Worm (Caenorhabditis elegans): ENCODE results near the gene gpdh-2.

The gpdh-2 gene

DNA sequence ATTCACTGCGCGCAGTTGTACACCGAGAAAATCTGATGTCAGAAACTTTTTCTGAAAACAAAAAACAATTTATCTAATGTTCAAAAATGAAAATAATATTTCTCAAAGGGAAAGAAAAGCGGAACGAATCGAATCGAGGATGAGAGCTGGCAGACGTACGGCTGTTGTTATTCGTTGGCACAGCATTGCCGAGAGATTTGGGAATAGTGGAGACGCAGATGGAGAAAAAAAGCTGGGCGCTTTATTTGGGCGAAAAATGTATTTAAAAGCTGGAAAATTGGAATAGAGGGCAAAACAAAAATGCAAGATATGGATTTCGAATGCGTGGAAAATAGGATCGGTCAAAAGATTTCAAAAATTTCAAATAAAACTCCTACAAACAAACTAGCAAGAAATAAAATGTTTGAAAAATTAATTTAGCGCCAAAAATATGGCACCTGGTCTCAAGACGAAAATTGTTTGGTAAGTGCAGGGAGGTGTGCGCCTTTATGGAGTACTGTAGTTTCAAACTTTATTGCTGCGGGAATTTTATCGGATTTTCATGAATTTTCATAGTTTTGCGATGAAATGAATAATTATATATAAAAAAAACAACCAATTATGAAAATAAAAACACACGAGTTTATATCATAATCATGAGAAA, at the start of gene gpdh-2:
Gene gpdh-2 (minus strand): TSS at position 51 of the 643 bp plus-strand sequence.
- TF ChIP-seq unc-62 (GFP tag; optimal IDR thresholded peaks at IDR 0.05): no peak

DNA sequence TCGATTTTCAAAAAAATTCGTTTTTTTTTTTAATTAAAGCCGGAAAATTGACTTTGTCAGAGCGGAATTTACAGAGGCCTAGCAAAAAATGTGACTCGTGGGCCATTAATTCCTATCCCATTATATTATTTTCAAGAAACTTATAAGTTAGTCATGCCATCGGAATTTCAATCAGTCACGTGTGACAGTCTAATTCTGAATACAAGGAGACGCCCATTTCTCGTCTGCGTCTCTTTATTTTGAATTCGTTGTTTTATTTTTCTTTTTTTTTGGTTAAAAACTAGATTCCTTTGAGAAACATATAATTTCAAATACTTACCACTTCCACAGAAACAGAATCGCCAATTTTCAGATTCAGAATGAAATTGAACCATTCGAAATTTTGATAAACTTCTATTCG, 49.8 kb upstream of the gpdh-2 start:
- no peak for TF ChIP-seq unc-62 (GFP tag; optimal IDR thresholded peaks at IDR 0.05)

DNA sequence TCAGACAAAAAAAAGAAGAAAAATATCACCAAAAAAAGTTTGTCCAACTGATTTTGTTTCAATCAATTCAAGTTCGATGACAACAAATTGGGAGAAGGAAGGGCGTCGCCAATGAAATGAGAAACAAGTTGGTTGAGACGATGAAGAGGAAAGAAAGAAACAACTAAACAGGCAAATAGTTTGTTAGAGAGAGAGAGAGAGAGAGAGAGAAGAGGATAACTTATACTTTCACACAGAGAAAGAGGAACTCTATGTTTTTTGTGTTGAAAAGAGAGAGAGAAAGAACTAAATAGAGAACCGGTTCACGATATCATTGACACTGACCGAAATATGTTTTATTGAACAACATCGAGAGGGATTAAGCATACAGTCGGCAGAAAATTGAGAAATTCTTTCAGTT, 48.6 kb upstream of the gpdh-2 start:
- TF ChIP-seq unc-62 (GFP tag; optimal IDR thresholded peaks at IDR 0.05): no peak

DNA sequence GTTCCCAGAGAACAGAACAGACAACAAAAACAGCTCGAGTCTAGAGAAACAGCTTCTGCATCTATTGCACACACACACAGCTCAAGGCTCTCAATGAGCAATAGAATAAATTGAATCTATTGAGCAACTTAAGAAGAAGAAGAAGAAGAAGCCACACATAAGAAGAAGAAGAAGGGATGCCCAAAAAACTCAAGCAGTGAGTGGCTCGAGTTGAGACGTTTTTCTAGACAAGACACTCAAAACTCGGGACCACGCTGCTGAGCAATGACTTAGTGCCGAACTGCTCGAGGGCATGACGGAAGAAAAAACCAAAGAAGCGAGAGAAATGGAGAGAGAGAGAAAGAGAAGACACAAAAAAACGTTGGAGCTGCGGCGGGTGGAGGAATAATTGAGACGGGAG, 46.3 kb upstream of the gpdh-2 start:
- TF ChIP-seq unc-62 (GFP tag; optimal IDR thresholded peaks at IDR 0.05): no peak

DNA sequence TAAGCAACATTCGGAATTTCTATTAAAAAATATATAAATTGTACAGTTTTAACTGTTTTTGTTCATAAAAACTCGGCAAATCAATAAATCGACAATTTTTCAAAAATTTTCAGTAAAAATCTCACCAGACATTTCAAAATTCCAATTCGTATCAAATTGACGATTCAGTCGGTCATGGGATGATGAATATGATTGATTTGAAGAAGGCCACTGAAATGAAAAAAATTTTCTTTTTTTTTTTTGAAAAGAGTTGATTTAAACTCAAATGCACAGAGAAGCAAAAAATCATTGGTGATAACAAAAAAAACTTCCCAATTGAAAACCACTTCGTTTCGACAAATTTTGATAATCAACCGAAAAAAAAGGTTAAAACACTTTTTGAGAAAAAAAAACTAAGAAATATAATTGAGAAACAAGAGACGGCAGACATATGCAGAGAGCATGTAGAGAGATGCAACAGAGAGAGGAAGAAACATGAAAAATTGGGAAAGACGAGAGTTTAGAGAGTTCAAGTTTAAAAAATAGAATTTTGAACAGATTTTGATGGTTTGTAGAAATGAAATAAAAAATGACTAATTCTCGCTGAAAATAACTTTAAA, 44.8 kb upstream of the gpdh-2 start:
- no peak for TF ChIP-seq unc-62 (GFP tag; optimal IDR thresholded peaks at IDR 0.05)

DNA sequence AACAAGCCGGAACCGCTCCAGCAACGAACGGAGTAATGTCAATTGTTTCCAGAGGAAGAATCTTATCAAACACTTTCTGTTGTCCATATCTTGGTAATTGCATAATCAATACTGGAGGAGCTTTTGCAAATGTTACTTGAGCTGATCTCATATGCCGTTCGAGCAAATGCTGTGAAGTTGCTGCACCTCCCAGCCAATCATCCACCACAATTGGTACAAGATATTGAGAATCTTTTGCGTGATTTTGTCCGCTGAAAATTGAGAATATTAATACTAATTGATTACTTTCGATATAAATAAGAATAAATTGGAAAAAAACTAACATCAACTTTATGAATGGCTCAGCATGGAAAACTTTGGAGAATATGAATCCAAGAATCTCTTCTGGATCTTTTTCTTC, 40.7 kb upstream of the gpdh-2 start:
- no peak for TF ChIP-seq unc-62 (GFP tag; optimal IDR thresholded peaks at IDR 0.05)

DNA sequence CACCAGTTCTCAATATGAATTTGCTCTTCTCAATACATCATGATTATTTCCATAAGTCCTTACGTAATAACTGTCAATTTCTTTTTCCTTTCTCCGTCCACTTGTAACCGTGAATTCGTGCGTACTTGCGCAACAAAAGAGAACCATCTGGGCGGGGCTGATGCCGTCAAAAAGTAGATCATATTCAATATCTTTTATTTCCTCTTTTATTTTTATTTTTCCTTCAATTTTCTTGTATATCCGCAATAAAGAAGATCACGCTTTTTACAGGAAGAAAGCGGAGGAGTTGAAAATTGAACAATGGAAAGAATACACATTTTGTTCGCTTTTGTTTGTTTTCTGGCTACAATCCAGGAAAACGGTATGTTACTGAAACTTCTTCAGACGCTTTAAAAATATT, 33.9 kb upstream of the gpdh-2 start, which contains the start of gene mam-7:
Gene mam-7 (plus strand): TSS at position 301 of the 400 bp plus-strand sequence.
- no peak for TF ChIP-seq unc-62 (GFP tag; optimal IDR thresholded peaks at IDR 0.05)

DNA sequence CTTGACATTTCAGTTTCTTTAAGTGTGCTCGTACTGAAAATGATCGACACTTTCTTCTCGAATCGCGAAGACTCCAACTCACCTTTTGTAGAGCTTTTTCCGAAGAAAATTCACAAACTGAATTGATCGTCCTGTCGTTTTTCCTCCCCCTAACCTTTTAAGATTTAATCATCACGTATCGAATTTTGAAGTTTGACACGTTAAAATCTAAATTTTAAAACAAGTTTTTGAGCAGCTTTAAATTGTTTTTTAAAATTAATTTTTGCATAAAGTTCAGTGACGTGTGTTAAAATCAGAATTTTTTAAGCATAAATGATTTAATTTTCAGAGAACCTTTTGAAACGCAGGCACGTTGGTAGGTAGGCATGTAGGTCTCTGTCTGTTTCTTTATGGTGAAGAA, 32.3 kb upstream of the gpdh-2 start, which contains the start of gene alg-4:
Gene alg-4 (minus strand): TSS at position 101 of the 400 bp plus-strand sequence.
- TF ChIP-seq unc-62 (GFP tag; optimal IDR thresholded peaks at IDR 0.05): no peak

DNA sequence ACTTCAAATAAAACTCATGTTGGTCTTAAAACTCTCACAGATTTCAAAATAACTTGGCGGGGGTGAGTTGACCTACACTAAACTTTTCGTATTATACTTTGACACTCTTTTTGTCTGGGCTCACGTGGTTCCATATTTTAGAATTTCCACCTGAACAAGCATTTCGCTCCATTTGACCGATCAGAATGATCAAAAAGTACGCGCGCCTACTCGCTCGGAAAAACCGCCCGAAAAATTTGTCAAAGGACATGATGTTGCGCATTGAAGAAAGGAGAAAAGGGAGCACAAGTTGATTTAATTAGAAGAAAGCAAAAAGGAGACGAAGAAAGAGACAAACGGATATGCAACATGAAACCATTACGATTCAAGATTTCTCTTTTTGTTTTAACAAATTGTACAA, 27.3 kb upstream of the gpdh-2 start:
- no peak for TF ChIP-seq unc-62 (GFP tag; optimal IDR thresholded peaks at IDR 0.05)

DNA sequence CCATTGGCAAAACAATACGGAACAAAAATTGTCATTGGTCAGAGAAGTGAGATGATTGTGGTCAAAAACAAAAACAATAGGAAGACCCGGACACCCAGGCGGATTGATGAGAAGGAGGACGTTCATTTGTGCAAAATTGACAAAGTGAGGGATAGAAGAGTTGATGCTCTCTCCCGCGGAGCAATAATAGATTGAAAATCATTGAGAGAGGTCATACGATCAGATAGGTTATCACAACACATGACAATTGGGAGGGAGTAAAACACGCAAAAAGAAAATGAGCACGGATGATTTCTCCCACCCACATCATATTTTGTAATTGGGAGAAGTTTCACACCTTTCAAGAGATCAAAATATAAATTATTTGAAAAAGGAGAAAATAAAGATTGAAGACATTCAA, 26.6 kb upstream of the gpdh-2 start:
- TF ChIP-seq unc-62 (GFP tag; optimal IDR thresholded peaks at IDR 0.05): no peak

DNA sequence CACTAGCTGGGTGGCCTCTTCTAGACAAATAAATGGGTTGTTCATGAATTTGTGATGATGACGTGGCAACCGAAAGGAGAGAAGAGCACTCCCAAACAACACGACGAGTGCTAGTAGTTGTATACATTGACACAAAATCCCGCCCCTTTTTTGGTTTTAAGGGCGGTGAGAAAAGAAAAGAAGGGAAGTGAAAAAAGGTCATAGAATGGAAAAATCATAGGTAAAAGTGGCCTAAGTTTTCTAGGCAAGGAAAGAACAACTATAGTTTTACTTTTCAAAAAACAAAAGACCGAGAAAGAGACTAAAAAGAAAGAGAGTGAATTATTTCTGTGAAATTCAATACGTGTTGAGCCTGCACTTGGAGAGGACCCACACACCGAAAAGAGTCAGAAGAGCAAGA, 19.8 kb upstream of the gpdh-2 start, which contains the start of gene ZK757.2:
Gene ZK757.2 (minus strand): TSS at position 101 of the 400 bp plus-strand sequence.
- TF ChIP-seq unc-62 (GFP tag; optimal IDR thresholded peaks at IDR 0.05): no peak

DNA sequence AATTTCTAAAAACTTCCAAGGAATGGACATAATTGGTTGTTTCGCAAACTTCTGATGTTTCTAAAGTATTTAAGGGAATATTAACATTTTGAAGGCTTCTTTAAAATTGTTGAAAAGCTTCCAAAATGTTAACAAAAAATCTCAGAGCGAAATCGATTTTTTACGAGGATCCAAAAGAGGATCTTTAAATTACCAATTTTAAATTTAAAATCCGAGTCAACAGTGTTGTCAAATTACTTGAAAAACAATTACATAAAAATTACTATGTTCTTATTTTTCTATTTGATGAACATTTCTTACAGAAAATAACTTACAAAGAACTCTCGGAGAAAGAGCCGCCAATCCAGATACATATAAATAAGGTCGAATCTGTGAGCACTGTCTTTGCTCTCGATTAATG, 18.0 kb upstream of the gpdh-2 start, which contains the start of gene ZK757.10:
Gene ZK757.10 (plus strand): TSS at position 301 of the 400 bp plus-strand sequence.
- TF ChIP-seq unc-62 (GFP tag; optimal IDR thresholded peaks at IDR 0.05): no peak

DNA sequence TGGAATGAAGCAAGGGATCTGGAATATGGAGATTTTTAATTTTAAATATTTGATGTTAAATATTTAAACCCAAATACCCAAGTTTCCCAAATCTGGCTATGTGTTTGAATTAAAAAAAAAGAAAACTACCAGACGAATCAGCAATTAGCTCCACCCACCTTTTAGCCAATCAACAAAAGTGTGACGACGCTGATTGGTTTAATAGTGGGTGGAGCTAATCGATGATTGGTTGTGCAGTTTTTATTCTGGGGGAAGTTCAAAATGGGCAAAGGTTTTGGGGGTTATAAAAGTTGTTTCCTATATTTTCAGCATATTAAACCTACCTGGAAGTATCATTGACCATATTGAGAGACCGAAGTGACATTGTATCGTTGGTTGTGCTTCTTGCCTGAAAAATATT, 15.5 kb upstream of the gpdh-2 start:
- no peak for TF ChIP-seq unc-62 (GFP tag; optimal IDR thresholded peaks at IDR 0.05)

DNA sequence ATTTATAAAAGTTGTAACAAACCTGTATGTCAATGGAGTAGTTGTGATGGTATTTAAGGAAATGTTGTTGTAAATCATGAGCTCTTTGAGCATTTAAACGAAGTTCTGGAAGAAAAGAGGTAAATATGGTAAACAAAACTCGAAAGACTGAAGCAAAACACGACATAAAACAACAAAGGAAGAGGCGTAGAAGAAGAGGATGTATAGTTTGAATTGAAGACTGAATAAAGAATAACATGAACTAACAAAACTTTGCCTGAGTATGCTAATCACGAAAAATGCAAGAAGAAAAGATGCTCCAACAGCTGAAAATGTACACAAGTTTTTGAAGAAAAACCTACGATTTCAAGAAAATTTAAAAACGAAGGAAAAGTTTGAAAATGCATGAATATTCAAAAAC, 12.0 kb upstream of the gpdh-2 start, which contains the start of gene ZK757.1:
Gene ZK757.1 (minus strand): TSS at position 101 of the 400 bp plus-strand sequence.
- no peak for TF ChIP-seq unc-62 (GFP tag; optimal IDR thresholded peaks at IDR 0.05)

DNA sequence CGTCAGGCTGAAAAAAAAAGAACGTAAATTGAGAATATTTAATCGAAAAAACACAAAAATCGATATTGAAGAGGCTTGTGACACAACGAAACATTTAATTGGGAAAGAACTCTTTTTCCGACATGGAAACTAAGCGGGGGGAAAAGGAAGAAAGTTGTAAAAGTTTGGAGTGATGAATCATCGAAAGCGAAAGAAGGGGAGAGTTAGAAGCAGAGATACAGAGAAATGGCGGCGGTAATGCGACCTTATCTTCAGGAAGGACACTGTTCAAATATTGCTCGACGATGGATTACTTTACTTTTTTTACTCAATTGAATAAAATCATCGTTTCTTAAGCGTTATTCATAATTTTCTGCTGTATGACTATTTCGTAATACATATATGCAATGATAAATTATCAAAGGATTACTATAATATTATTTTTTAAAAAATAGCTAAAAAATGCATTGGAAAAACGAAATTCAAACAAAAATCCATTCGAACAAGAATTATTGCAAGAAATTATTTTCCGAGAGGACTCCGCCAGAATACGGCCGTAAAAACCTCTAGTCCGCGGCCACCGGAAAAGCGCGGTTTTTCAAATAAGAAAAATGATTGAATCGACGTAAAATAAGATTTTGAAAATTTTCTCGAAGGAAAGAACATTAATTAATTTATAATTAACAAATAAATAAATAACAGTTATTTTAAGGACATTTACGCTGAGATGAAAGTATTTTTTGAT, 9.0 kb upstream of the gpdh-2 start, which contains the start of gene dhhc-4:
Gene dhhc-4 (minus strand): TSS at position 13 of the 724 bp plus-strand sequence.
- TF ChIP-seq unc-62 (GFP tag; optimal IDR thresholded peaks at IDR 0.05): no peak

DNA sequence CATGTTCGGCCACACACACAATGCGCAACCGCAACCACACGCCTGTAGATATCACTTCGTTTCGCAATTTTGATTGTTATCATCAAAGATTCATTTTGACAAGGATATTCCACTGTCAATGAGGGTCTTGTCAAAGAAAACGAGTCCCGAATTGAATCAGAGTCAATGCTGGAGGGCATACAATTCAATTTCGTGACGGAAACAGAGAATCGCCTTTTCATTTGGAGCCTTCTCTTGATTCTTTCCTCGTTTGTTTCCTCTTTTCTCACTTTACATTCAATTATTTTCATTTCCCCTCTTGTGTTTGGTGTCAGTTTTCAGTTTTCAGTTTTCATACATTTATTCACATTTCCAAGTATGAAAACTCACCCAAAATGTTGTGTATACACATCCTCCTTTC, 8.4 kb upstream of the gpdh-2 start:
- TF ChIP-seq unc-62 (GFP tag; optimal IDR thresholded peaks at IDR 0.05): no peak
